Fruit fly (Drosophila melanogaster) whole organism, embryonic: Measurements from ENCODE around the gene bsf.

Experiments used
- CG11093 ChIP-seq: fragments of 200-800 bp; sonication (Bioruptor generic); IDR thresholded peaks from 3 replicates; pipeline ENCODE4 v1.3.6; 2022; ENCODE audit warnings: missing biosample characterization, missing genetic modification characterization
- CG11695 ChIP-seq: fragments of 200-800 bp; sonication (Bioruptor generic); IDR thresholded peaks from 3 replicates; pipeline ENCODE4 v1.3.6; 2022; ENCODE audit warnings: missing biosample characterization, missing genetic modification characterization
- CG12071 ChIP-seq: fragments of 200-800 bp; sonication (Bioruptor generic); optimal IDR thresholded peaks from 3 replicates; lab custom pipeline; 2018; ENCODE audit warnings: missing biosample characterization, mild to moderate bottlenecking, missing genetic modification characterization
- CG12219 ChIP-seq: fragments of 200-800 bp; sonication (Bioruptor generic); optimal IDR thresholded peaks from 3 replicates; lab custom pipeline; 2018; ENCODE audit warnings: missing biosample characterization, mild to moderate bottlenecking, missing genetic modification characterization
- CG12236 ChIP-seq: fragments of 200-800 bp; sonication (Bioruptor generic); optimal IDR thresholded peaks from 2 replicates; lab custom pipeline; 2016; ENCODE audit warnings: missing biosample characterization, missing genetic modification characterization
- CG12769 ChIP-seq: fragments of 200-800 bp; sonication (Bioruptor generic); optimal IDR thresholded peaks from 2 replicates; lab custom pipeline; 2019; ENCODE audit warnings: missing biosample characterization, mild to moderate bottlenecking, missing genetic modification characterization, moderate library complexity
- CG13287 ChIP-seq: fragments of 200-800 bp; sonication (Bioruptor generic); IDR thresholded peaks from 2 replicates; pipeline ENCODE4 v1.3.6; 2022; ENCODE audit warnings: missing biosample characterization, missing genetic modification characterization; ENCODE audit not compliant: partially characterized antibody
- CG14965 ChIP-seq: fragments of 200-800 bp; sonication (Bioruptor generic); optimal IDR thresholded peaks from 2 replicates; lab custom pipeline; 2016; ENCODE audit warnings: missing biosample characterization, missing genetic modification characterization, borderline replicate concordance
- CG1602 ChIP-seq: fragments of 200-800 bp; sonication (Bioruptor generic); optimal IDR thresholded peaks from 3 replicates; lab custom pipeline; 2016; ENCODE audit warnings: missing biosample characterization, missing genetic modification characterization
- CG17912 ChIP-seq: fragments of 200-800 bp; sonication (Bioruptor generic); optimal IDR thresholded peaks from 2 replicates; lab custom pipeline; 2018; ENCODE audit warnings: missing biosample characterization, mild to moderate bottlenecking, missing genetic modification characterization
- CG1832 ChIP-seq: fragments of 200-800 bp; sonication (Bioruptor generic); optimal IDR thresholded peaks from 2 replicates; lab custom pipeline; 2017; ENCODE audit warnings: missing biosample characterization, mild to moderate bottlenecking, missing genetic modification characterization, inconsistent platforms
- CG2129 ChIP-seq: fragments of 200-800 bp; sonication (Bioruptor generic); IDR thresholded peaks from 2 replicates; pipeline ENCODE4 v1.3.6; 2022; ENCODE audit warnings: missing biosample characterization, missing genetic modification characterization; ENCODE audit not compliant: partially characterized antibody
- CG2202 ChIP-seq: fragments of 200-800 bp; sonication (Bioruptor generic); optimal IDR thresholded peaks from 2 replicates; lab custom pipeline; 2018; ENCODE audit warnings: missing biosample characterization, mild to moderate bottlenecking, missing genetic modification characterization
- CG30020 ChIP-seq: fragments of 200-800 bp; optimal IDR thresholded peaks from 2 replicates; lab custom pipeline; 2019; ENCODE audit warnings: missing biosample characterization, mild to moderate bottlenecking, missing genetic modification characterization, moderate library complexity
- CG33557 ChIP-seq: fragments of 200-800 bp; sonication (Bioruptor generic); optimal IDR thresholded peaks from 2 replicates; lab custom pipeline; 2019; ENCODE audit warnings: missing biosample characterization, mild to moderate bottlenecking, missing genetic modification characterization, moderate library complexity
- CG3407 ChIP-seq: fragments of 200-800 bp; sonication (Bioruptor generic); optimal IDR thresholded peaks from 2 replicates; lab custom pipeline; 2018; ENCODE audit warnings: missing biosample characterization, mild to moderate bottlenecking, missing genetic modification characterization
- CG4820 ChIP-seq: fragments of 200-800 bp; sonication (Bioruptor generic); optimal IDR thresholded peaks from 3 replicates; lab custom pipeline; 2016; ENCODE audit warnings: missing biosample characterization, missing genetic modification characterization
- CG6689 ChIP-seq: fragments of 200-800 bp; sonication (Bioruptor generic); IDR thresholded peaks from 2 replicates; pipeline ENCODE4 v1.3.6; 2022; ENCODE audit warnings: missing biosample characterization, missing genetic modification characterization
- CG7372 ChIP-seq: fragments of 200-800 bp; sonication (Bioruptor generic); IDR thresholded peaks from 2 replicates; pipeline ENCODE4 v1.3.6; 2022; ENCODE audit warnings: missing biosample characterization, missing genetic modification characterization
- CG8089 ChIP-seq: fragments of 200-800 bp; sonication (Bioruptor generic); optimal IDR thresholded peaks from 3 replicates; lab custom pipeline; 2016; ENCODE audit warnings: missing biosample characterization, missing genetic modification characterization
- CG8359 ChIP-seq: fragments of 200-800 bp; sonication (Bioruptor generic); optimal IDR thresholded peaks from 2 replicates; lab custom pipeline; 2017; ENCODE audit warnings: missing biosample characterization, mild to moderate bottlenecking, missing genetic modification characterization, borderline replicate concordance
- Dad ChIP-seq: fragments of 200-800 bp; sonication (Bioruptor generic); optimal IDR thresholded peaks from 3 replicates; lab custom pipeline; 2016; ENCODE audit warnings: missing biosample characterization, missing genetic modification characterization
- Dek ChIP-seq: fragments of 200-800 bp; sonication (Bioruptor generic); optimal IDR thresholded peaks from 3 replicates; lab custom pipeline; 2019; ENCODE audit warnings: missing biosample characterization, mild to moderate bottlenecking, missing genetic modification characterization, moderate library complexity
- Dfd ChIP-seq, 2 experiments: fragments of >200 bp; optimal IDR thresholded peaks; 2 replicates each; lab custom pipeline; 2017; ENCODE audit warnings: missing biosample characterization in 2 of 2, missing genetic modification characterization in 2 of 2
- Dll ChIP-seq: fragments of 200-800 bp; sonication (Bioruptor generic); IDR thresholded peaks from 4 replicates; pipeline ENCODE4 v1.3.6; 2022; ENCODE audit warnings: missing biosample characterization, missing genetic modification characterization; ENCODE audit not compliant: partially characterized antibody
- Gug ChIP-seq: fragments of 200-800 bp; sonication (Bioruptor generic); IDR thresholded peaks from 4 replicates; pipeline ENCODE4 v1.3.6; 2022; ENCODE audit warnings: missing biosample characterization, missing genetic modification characterization
- HLHmδ ChIP-seq: fragments of 200-800 bp; sonication (Bioruptor generic); optimal IDR thresholded peaks from 2 replicates; lab custom pipeline; 2018; ENCODE audit warnings: missing biosample characterization, mild to moderate bottlenecking, missing genetic modification characterization, moderate library complexity
- Hey ChIP-seq: fragments of 200-800 bp; sonication (Bioruptor generic); optimal IDR thresholded peaks from 3 replicates; lab custom pipeline; 2018; ENCODE audit warnings: missing biosample characterization, mild to moderate bottlenecking, missing genetic modification characterization
- Kr ChIP-seq: fragments of 200-800 bp; sonication (Bioruptor generic); optimal IDR thresholded peaks from 2 replicates; lab custom pipeline; 2017; ENCODE audit warnings: missing biosample characterization, mild to moderate bottlenecking, missing genetic modification characterization
- MESR4 ChIP-seq: fragments of 200-800 bp; sonication (Bioruptor generic); optimal IDR thresholded peaks from 2 replicates; lab custom pipeline; 2018; ENCODE audit warnings: missing biosample characterization, mild to moderate bottlenecking, missing genetic modification characterization, moderate library complexity
- MTF-1 ChIP-seq: fragments of 200-800 bp; sonication (Bioruptor generic); optimal IDR thresholded peaks from 2 replicates; lab custom pipeline; 2018; ENCODE audit warnings: missing biosample characterization, mild to moderate bottlenecking, missing genetic modification characterization, borderline replicate concordance
- NFAT ChIP-seq: fragments of 200-800 bp; sonication (Bioruptor generic); IDR thresholded peaks from 2 replicates; pipeline ENCODE4 v1.3.6; 2022; ENCODE audit warnings: missing biosample characterization, missing genetic modification characterization
- Nf-YC ChIP-seq: fragments of 200-800 bp; optimal IDR thresholded peaks from 3 replicates; lab custom pipeline; 2019; ENCODE audit warnings: missing biosample characterization, mild to moderate bottlenecking, missing genetic modification characterization, moderate library complexity
- ara ChIP-seq: fragments of 200-800 bp; sonication (Bioruptor generic); IDR thresholded peaks from 2 replicates; pipeline ENCODE4 v1.3.6; 2022; ENCODE audit warnings: missing biosample characterization, missing genetic modification characterization
- ash1 ChIP-seq: fragments of 200-800 bp; sonication (Bioruptor generic); optimal IDR thresholded peaks from 2 replicates; lab custom pipeline; 2018; ENCODE audit warnings: missing biosample characterization, mild to moderate bottlenecking, missing genetic modification characterization
- bcd ChIP-seq: fragments of 200-800 bp; sonication (Bioruptor generic); optimal IDR thresholded peaks from 2 replicates; lab custom pipeline; 2017; ENCODE audit warnings: missing biosample characterization, mild to moderate bottlenecking, missing genetic modification characterization
- crc ChIP-seq: fragments of 200-800 bp; sonication (Bioruptor generic); optimal IDR thresholded peaks from 2 replicates; lab custom pipeline; 2016; ENCODE audit warnings: missing biosample characterization, missing genetic modification characterization
- dati ChIP-seq: fragments of 200-800 bp; sonication (Bioruptor generic); IDR thresholded peaks from 2 replicates; pipeline ENCODE4 v1.3.6; 2022; ENCODE audit warnings: missing biosample characterization, missing genetic modification characterization
- en ChIP-seq: fragments of 200-800 bp; sonication (Bioruptor generic); optimal IDR thresholded peaks from 2 replicates; lab custom pipeline; 2016; ENCODE audit warnings: missing biosample characterization, missing genetic modification characterization
- h ChIP-seq: fragments of >200 bp; optimal IDR thresholded peaks from 2 replicates; lab custom pipeline; 2017
- ham ChIP-seq: fragments of 200-800 bp; sonication (Bioruptor generic); IDR thresholded peaks from 2 replicates; pipeline ENCODE4 v1.3.6; 2022; ENCODE audit warnings: missing biosample characterization, missing genetic modification characterization
- jigr1 ChIP-seq: fragments of 200-800 bp; sonication (Bioruptor generic); IDR thresholded peaks from 3 replicates; pipeline ENCODE4 v1.3.6; 2022; ENCODE audit warnings: missing biosample characterization, missing genetic modification characterization
- kni ChIP-seq: fragments of 200-800 bp; sonication (Bioruptor generic); optimal IDR thresholded peaks from 3 replicates; lab custom pipeline; 2017; ENCODE audit warnings: mild to moderate bottlenecking, missing biosample characterization, missing genetic modification reagents, missing genetic modification characterization
- lmd ChIP-seq: fragments of 200-800 bp; sonication (Bioruptor generic); IDR thresholded peaks from 2 replicates; pipeline ENCODE4 v1.3.6; 2022; ENCODE audit warnings: missing biosample characterization, missing genetic modification characterization
- onecut ChIP-seq: fragments of 200-800 bp; sonication (Bioruptor generic); IDR thresholded peaks from 2 replicates; pipeline ENCODE4 v1.3.6; 2022; ENCODE audit warnings: missing biosample characterization, missing genetic modification characterization
- psq ChIP-seq: fragments of 200-800 bp; sonication (Bioruptor generic); optimal IDR thresholded peaks from 2 replicates; lab custom pipeline; 2017; ENCODE audit warnings: missing biosample characterization, missing genetic modification characterization
- salm ChIP-seq: fragments of 200-800 bp; sonication (Bioruptor generic); optimal IDR thresholded peaks from 2 replicates; lab custom pipeline; 2018; ENCODE audit warnings: missing biosample characterization, mild to moderate bottlenecking, missing genetic modification characterization
- sc ChIP-seq, 3 experiments: fragments of >200 bp in 2 of 3; fragments of 200-800 bp in 1 of 3; sonication (Bioruptor generic) in 1 of 3; optimal IDR thresholded peaks; 2 replicates in 2 of 3; 3 replicates in 1 of 3; lab custom pipeline; 2017; ENCODE audit warnings: mild to moderate bottlenecking in 1 of 3, missing biosample characterization in 1 of 3, missing genetic modification characterization in 1 of 3, missing genetic modification reagents in 1 of 3
- tx ChIP-seq: fragments of 200-800 bp; sonication (Bioruptor generic); optimal IDR thresholded peaks from 2 replicates; lab custom pipeline; 2016; ENCODE audit warnings: missing biosample characterization, missing genetic modification characterization

bsf gene

dm6 chr2L:18442903-18443608 is 11.3 kb downstream of the bsf start, which contains the start of gene RpS26 (continued):
- peak; percentile 39 for TF ChIP-seq CG4820 (GFP tag; lab: Kevin White, UChicago)
- TF ChIP-seq Dad (GFP tag; lab: Kevin White, UChicago) = peak; percentile 57
- peak; percentile 42; the same call in 1 of the 2 replicates for TF ChIP-seq CG7372 (GFP tag; lab: Robert Waterston, UW)
- no peak for TF ChIP-seq CG17912
- no peak for TF ChIP-seq Dfd (GFP tag; optimal IDR thresholded peaks at IDR 0.05; lab: Kevin White, UChicago)
- no peak for TF ChIP-seq Hey
- TF ChIP-seq CG13287 = no peak
- peak; percentile 3 for TF ChIP-seq psq
- no peak for TF ChIP-seq Gug (GFP tag; lab: Robert Waterston, UW)
- TF ChIP-seq lmd (GFP tag; lab: Robert Waterston, UW) = peak; percentile 61
- peak; percentile 98 for TF ChIP-seq MESR4 (GFP tag; lab: Kevin White, UChicago)
- TF ChIP-seq CG6689 (GFP tag; lab: Robert Waterston, UW) = peak; percentile 41
- no peak for TF ChIP-seq dati
- no peak for TF ChIP-seq CG1832 (GFP tag; lab: Kevin White, UChicago)
- no peak for TF ChIP-seq CG8359 (GFP tag; lab: Kevin White, UChicago)
- no peak for TF ChIP-seq CG2129 (GFP tag; lab: Robert Waterston, UW)
- peak; percentile 61 for TF ChIP-seq CG30020
- TF ChIP-seq ash1 (GFP tag; lab: Kevin White, UChicago) = no peak
- TF ChIP-seq jigr1 (GFP tag; lab: Robert Waterston, UW) = no peak; the same call in 2 of the 3 replicates
- no peak for TF ChIP-seq sc (optimal IDR thresholded peaks at IDR 0.05; lab: Kevin White, UChicago)
- TF ChIP-seq sc (GFP tag; optimal IDR thresholded peaks at IDR 0.05; lab: Kevin White, UChicago) = no peak
- TF ChIP-seq ara (GFP tag; lab: Robert Waterston, UW) = no peak; the same call in 1 of the 2 replicates
- no peak for TF ChIP-seq CG12219 (GFP tag; lab: Kevin White, UChicago)
- no peak for TF ChIP-seq onecut
- TF ChIP-seq Dll (GFP tag; lab: Robert Waterston, UW) = 0 out of 4 replicates have a peak, but pooled peaks have one; percentile 29
- TF ChIP-seq CG1602 (GFP tag; lab: Kevin White, UChicago) = peak; percentile 53
- no peak for TF ChIP-seq Kr (GFP tag; lab: Kevin White, UChicago)
- TF ChIP-seq crc (GFP tag; lab: Kevin White, UChicago) = no peak
- no peak for TF ChIP-seq CG14965
- no peak for TF ChIP-seq CG12236 (GFP tag; lab: Kevin White, UChicago)
- TF ChIP-seq kni = no peak
- no peak for TF ChIP-seq Nf-YC
- TF ChIP-seq h = no peak
- TF ChIP-seq bcd (GFP tag; lab: Kevin White, UChicago) = peak; percentile 81
- TF ChIP-seq CG11695 (GFP tag; lab: Robert Waterston, UW) = no peak
- peak; percentile 33 for TF ChIP-seq NFAT (GFP tag; lab: Robert Waterston, UW)
- peak; percentile 36 for TF ChIP-seq CG33557 (GFP tag; lab: Kevin White, UChicago)
- no peak for TF ChIP-seq en (GFP tag; lab: Kevin White, UChicago)
- no peak for TF ChIP-seq CG8089 (GFP tag; lab: Kevin White, UChicago)
- TF ChIP-seq CG12769 (tag; lab: Kevin White, UChicago) = peak; percentile 22
- peak; percentile 16 for TF ChIP-seq Dek (tag; lab: Kevin White, UChicago)
- no peak for TF ChIP-seq HLHmδ
- TF ChIP-seq CG11093 (GFP tag; lab: Robert Waterston, UW) = no peak
- no peak for TF ChIP-seq ham (GFP tag; lab: Robert Waterston, UW)
- TF ChIP-seq tx = peak; percentile 16
- no peak for TF ChIP-seq salm (tag; lab: Kevin White, UChicago)
- peak; percentile 3 for TF ChIP-seq CG3407 (GFP tag; lab: Kevin White, UChicago)
- TF ChIP-seq MTF-1 = no peak
- no peak for TF ChIP-seq CG12071 (GFP tag; lab: Kevin White, UChicago)
- TF ChIP-seq CG2202 (tag; lab: Kevin White, UChicago) = no peak
